Worm (Caenorhabditis elegans) whole organism, L4 larva: Measurements from ENCODE around the gene hrg-3.

Experiments
- F10B5.3 ChIP-seq: sonication (generic microtip); optimal IDR thresholded peaks from 2 replicates; lab custom pipeline; 2016; ENCODE audit warnings: mild to moderate bottlenecking, missing genetic modification characterization, missing compliant biosample characterization
- R02D3.7 ChIP-seq: fragments of 150-350 bp; sonication (generic microtip); optimal IDR thresholded peaks from 3 replicates; lab custom pipeline; 2014; ENCODE audit warnings: missing biosample characterization, missing genetic modification characterization
- aly-2 ChIP-seq: sonication (generic microtip); optimal IDR thresholded peaks from 2 replicates; lab custom pipeline; 2018; ENCODE audit warnings: missing biosample characterization, missing genetic modification characterization
- attf-4 ChIP-seq: sonication (generic microtip); optimal IDR thresholded peaks from 3 replicates; lab custom pipeline; 2017; ENCODE audit warnings: missing biosample characterization, missing genetic modification characterization
- daf-19 ChIP-seq: fragments of 200-800 bp; sonication (Bioruptor generic); conservative IDR thresholded peaks from 2 replicates; pipeline ENCODE4 v1.3.6; 2022; ENCODE audit warnings: missing genetic modification characterization, missing compliant biosample characterization
- egl-27 ChIP-seq: sonication (generic microtip); optimal IDR thresholded peaks from 3 replicates; lab custom pipeline; 2017; ENCODE audit warnings: missing biosample characterization, missing genetic modification reagents, missing genetic modification characterization
- jun-1 ChIP-seq: fragments of 150-350 bp; optimal IDR thresholded peaks from 2 replicates; lab custom pipeline; 2014; ENCODE audit warnings: missing biosample characterization, missing genetic modification reagents, missing genetic modification characterization
- lin-39 ChIP-seq: fragments of 150-350 bp; optimal IDR thresholded peaks from 2 replicates; lab custom pipeline; 2014; ENCODE audit warnings: missing biosample characterization, missing genetic modification reagents, missing genetic modification characterization
- mdl-1 ChIP-seq, 2 experiments: fragments of 150-350 bp in 1 of 2; sonication (generic microtip) in 1 of 2; optimal IDR thresholded peaks; 2 replicates each; lab custom pipeline; 2014 to 2017; ENCODE audit warnings: missing biosample characterization in 2 of 2, missing genetic modification characterization in 2 of 2
- nhr-11 ChIP-seq: fragments of 150-350 bp; optimal IDR thresholded peaks from 2 replicates; lab custom pipeline; 2014; ENCODE audit warnings: missing biosample characterization, missing genetic modification characterization
- nhr-25 ChIP-seq: sonication (generic microtip); optimal IDR thresholded peaks from 2 replicates; lab custom pipeline; 2017; ENCODE audit warnings: missing genetic modification characterization, mild to moderate bottlenecking, missing compliant biosample characterization, antibody characterized with exemption, moderate library complexity, borderline replicate concordance; ENCODE audit not compliant: insufficient read depth

- TF ChIP-seq lin-39: no peak
- TF ChIP-seq nhr-11: no peak
- no peak for TF ChIP-seq daf-19 (GFP tag; lab: Robert Waterston, UW)
- TF ChIP-seq nhr-25 (tag; lab: Kevin White, UChicago): no peak
- TF ChIP-seq attf-4: no peak
- no peak for TF ChIP-seq egl-27
- no peak for TF ChIP-seq jun-1 (tag; lab: Kevin White, UChicago)
- TF ChIP-seq R02D3.7 (tag; lab: Kevin White, UChicago): no peak
- no peak for TF ChIP-seq aly-2 (tag; lab: Kevin White, UChicago)
- TF ChIP-seq F10B5.3: no peak
- TF ChIP-seq mdl-1 (tag; optimal IDR thresholded peaks at IDR 0.05; lab: Kevin White, UChicago): no peak
Observed at ce11 chrV:9758437-9758836, 2.2 kb downstream of the hrg-3 start.
